Fruit fly (Drosophila melanogaster) whole organism, larva: ENCODE results near the gene CG44837.

Experiments used
- noc ChIP-seq: fragments of 200-800 bp; sonication (Bioruptor generic); optimal IDR thresholded peaks from 3 replicates; lab custom pipeline; 2019; ENCODE audit warnings: missing biosample characterization, mild to moderate bottlenecking, missing genetic modification characterization, moderate library complexity

The CG44837 gene

DNA sequence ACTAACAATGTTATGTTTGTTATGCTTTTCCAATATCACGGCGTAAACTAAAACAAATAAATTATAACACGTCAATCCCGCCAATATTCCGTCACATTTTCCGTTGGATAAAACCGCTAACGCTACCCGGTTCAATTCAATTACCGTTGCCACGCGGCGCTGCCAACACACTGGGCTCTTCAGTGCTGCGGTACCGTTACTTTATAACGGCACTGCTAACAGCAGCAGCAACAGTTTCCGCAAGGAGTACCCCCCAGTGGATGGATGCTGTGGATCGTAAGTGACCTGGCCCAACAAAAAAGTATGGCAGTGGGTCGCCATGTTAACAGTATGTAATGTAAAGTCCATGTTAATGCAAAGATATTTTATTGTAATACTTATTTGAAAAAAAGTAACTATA is at the start of gene CG44837:
CG44837 (minus strand) TSS at position 157 of the 400 bp plus-strand sequence.
- no peak for TF ChIP-seq noc

DNA sequence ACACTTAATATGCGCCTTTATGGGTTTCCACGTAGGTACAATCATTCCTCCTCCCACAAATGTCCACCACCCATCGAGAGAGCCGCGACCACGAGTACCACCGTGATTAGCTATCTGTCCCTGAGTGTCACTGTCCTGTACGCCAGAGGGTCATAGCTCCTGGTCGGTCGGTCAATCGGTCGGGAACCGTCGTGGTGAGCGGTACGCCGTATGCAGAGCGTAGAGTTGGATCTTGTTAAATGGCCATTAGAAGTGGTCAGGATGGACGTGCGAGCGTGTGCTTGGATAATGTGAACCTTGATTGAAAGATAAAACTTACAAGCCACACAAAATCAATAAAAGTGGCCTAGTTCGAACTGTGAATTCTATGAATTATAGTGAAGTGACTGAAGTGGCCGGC is 45.9 kb upstream of the CG44837 start, which contains the start of gene CG6938:
CG6938 (plus strand) TSS at position 301 of the 400 bp plus-strand sequence.
- TF ChIP-seq noc = no peak

DNA sequence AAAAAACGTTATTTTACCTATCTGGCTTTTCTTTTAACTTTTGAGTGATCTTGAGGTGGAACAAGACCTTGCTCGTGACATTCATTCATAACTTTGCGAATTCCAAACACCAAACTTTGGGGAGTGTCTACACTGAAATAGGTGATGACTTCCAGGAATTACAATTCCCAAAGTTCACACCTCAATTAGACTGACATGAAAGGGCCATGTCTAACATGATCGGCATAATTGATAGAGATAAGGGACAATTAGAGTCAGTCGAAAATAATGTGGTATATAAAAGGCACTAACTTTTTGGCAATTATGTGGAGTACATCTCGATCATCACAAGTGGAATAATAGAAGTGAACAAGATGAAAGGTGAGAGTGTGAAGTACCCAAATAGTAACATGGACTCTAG is 37.1 kb upstream of the CG44837 start, which contains the start of gene CG43896:
CG43896 (plus strand) TSS at position 301 of the 400 bp plus-strand sequence.
- TF ChIP-seq noc = no peak

DNA sequence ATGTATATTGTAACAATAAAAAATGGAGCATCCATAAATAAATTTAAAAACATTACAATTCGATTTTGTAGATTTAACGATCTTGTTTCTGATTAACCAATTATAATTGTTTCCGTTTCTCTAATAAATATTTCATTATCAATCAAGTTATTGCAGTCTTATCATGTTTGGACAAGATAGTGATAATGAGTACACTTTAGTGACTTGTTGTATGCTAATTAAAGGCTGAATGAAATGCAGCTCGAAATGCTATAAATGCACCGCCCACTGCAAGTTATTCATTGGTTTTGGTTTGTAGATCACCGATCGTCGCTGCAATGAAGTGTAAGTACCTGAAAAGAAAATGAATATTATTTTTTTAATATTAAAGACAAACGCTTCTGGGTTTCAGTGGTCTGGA is 35.9 kb upstream of the CG44837 start, which contains the start of gene CG14125:
CG14125 (plus strand) TSS at position 301 of the 400 bp plus-strand sequence.
- no peak for TF ChIP-seq noc

DNA sequence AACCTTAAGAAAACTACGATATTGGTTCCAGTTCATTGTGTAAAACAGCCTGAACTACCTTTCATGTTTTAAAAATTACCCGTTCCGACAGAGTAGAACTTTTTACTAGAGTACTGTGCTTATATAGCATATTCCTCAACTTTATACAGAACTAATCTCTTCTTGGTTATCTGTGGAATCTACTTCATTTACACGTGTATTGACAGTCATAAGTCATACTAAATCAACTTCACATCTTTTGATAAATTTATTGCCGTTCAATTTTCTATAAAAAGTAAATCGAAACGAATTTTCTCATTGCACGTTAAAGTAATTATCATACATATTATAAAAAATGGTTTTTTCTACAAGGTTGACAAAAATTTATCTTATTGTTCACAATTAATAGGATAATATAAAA is 35.0 kb upstream of the CG44837 start, which contains the start of gene CG42397:
CG42397 (minus strand) TSS at position 101 of the 400 bp plus-strand sequence.
- no peak for TF ChIP-seq noc

DNA sequence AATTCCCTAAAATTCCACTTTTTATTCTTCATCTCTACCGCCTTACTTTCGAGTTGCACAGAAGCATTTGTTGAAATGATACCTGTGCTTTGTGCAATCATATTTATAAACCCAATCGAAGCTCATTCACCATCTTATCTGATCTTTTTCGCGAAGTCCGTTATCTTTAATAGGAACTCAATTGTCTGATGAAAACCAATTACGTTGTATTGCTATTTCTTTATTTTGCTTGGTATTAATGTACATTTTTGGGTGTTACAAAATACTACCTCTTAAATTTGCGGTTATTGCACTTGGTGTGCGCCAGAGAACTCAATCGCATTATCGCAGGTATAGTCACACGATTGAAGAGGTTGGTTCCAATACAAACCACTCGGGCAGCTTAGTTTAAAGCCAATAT is 34.2 kb upstream of the CG44837 start, which contains the start of gene Muc68E:
Muc68E (minus strand) TSS at position 101 of the 400 bp plus-strand sequence.
- TF ChIP-seq noc = no peak

DNA sequence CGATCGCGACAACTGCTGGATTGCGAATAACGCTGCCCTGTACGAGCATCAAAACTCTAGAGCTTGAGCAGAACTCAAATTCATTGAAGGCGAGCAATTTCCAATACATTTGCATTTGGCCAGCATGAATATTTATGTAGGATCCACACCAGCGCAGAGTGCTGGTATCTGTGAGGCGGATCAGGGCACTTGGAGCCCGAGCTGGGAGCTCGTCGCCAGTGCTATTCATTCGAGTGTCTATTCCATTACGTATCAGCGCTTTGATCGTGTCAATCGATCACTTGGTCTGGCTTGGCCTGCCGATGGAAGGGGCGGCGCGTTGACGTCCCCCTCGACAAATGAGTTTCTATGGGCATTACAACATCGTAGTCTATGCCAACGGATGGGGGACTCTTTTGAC is 27.4 kb upstream of the CG44837 start, which contains the start of gene prc:
prc (minus strand) TSS at position 28 of the 400 bp plus-strand sequence.
- no peak for TF ChIP-seq noc

DNA sequence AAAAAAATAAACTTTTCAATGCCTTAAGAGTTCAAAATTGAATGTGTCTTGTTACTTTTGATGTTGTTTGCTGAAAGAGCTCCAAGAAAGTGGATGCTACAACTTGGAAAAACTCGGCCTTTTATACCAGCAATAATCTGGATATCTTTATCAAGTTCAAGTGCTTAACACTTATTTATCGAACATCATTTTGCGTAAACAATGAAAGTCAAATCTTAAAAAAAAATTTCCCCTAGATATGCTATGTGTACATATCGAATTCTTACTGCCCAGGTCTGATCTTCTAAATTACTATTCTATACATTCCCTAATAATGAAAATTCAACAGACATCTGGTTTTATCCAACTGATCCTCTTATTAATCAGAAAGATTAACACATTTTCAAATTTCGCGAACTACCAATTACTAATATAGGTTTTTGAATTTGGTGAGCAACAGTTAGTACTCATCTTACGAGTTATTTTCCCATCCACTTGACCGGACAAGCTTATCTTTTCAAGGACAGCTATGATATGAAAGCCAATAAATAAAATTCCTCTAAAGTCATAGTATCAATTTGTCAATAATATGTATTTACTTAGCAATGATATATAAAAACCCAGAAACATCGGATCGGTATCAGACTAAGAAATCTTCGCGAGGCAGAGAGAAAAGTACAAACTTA is 19.1 kb upstream of the CG44837 start, which contains the start of the genes CG11570 and CG43294:
CG11570 (minus strand) TSS at position 101 of the 665 bp plus-strand sequence.
CG43294 (plus strand) TSS at position 615 of the 665 bp plus-strand sequence.
- TF ChIP-seq noc = no peak

DNA sequence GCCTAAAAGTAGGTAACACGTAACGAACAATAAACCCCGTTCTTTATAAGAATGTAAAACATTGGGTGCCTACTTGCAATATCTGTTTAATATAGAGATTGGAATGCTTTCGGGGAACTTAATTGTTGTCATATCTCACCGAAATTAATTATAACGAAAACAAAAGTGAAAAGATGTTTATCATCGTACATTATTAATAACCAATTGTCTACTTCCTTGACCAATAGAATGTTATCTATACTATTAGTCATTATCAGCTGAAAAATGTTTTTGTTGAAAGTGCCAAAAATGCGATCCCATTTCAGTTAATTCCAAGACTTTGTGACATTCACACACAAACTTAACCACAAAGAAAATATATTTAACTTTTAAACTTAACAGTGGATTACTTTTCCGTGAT is 15.1 kb upstream of the CG44837 start, which contains the start of gene CG7248:
CG7248 (plus strand) TSS at position 301 of the 400 bp plus-strand sequence.
- TF ChIP-seq noc = no peak

DNA sequence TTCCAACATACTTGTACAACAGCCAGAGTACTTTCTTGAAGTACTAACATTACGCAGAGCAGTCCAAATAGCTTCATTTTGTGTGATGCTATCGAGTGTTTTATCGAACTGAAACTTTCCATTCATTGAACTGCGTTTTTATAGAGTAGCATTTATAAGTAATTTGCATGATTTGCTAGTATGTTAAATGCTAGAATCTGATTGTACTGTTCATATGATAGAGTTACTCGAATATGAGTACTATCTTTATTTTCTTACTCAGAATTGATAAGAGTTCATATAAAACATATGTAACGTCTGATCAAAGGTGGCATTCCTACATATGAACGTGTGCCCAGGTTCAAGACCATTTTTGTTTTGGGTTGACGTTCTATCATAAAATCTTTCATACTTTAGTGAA is 14.5 kb upstream of the CG44837 start, which contains the start of gene obst-G:
obst-G (minus strand) TSS at position 101 of the 400 bp plus-strand sequence.
- TF ChIP-seq noc = no peak

DNA sequence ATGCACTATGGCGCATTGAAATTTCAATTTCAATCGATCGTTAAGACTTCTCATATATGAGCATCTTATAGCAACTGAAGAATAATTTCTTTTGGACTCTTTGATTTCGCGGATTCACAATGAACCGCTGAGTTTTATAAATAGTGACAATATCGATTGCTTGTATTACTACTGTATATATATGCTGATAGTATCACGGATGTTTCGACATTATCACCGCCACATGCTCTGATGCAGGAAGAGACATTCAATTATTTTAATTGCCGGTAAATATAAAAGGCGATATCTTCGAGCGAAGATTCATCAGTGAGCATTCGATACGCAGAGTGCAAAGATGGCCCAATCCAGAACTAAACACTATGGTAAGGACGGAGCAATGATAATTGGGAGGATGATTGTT is 10.9 kb upstream of the CG44837 start, which contains the start of gene CG17826:
CG17826 (plus strand) TSS at position 301 of the 400 bp plus-strand sequence.
- no peak for TF ChIP-seq noc

DNA sequence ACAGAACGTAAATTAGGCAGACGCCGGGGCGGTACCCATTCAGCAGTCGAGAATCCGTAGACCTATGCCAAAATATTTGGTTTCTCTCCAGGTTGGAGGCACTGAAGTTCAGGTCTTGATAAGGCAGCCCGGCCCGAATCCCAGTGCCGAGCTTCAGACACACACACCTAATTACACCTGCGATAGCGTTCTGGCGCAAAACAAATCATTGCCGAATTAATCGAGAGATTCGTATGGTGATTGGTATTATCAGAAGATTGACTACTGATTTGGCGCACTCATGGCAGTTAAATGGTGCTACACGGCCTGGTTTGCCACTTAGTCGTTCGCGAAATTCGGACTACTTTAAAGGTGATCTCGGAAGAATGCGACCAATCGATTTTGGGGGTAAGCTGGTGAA is 8.7 kb upstream of the CG44837 start, which contains the start of gene CG7252:
CG7252 (plus strand) TSS at position 319 of the 400 bp plus-strand sequence.
- no peak for TF ChIP-seq noc

DNA sequence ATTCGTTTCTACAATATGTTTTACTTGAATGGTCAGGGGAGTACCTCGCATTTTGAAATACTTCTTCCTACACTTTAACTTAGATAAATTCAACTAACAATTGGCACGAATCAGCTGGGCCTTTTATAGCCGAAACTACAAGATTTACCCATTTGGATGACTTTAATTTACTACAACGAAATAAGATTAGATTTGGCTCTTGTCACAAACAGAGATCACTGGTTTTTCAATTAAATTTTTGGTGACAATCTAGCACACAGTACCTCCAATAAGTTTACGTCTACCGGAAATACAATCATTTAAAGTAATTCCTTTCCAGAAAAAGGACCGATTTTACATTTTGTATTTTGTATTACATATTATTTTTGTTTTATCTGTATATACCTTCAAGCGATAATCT is 6.1 kb upstream of the CG44837 start, which contains the start of gene CG5883:
CG5883 (minus strand) TSS at position 101 of the 400 bp plus-strand sequence.
- no peak for TF ChIP-seq noc

DNA sequence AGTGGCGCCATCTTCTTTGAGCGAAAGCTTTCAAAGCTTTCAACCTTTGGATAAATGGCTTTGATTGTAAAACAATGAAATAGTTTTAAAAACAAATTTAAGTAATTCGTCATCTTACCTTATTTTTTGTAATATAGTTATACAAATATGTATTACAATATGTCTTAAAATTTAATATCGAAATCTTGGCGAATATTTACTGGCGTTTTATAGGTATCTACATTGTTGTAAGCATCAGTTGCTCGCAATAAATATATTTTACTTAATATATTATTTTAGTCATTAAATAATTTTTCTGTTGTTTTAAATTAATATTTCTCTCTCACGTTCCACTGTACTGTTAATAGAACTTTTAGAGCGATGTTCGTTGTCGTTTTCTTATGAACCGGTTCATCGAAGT is 2.9 kb upstream of the CG44837 start, which contains the start of gene Rpt4R:
Rpt4R (plus strand) TSS at position 301 of the 400 bp plus-strand sequence.
- TF ChIP-seq noc = no peak

DNA sequence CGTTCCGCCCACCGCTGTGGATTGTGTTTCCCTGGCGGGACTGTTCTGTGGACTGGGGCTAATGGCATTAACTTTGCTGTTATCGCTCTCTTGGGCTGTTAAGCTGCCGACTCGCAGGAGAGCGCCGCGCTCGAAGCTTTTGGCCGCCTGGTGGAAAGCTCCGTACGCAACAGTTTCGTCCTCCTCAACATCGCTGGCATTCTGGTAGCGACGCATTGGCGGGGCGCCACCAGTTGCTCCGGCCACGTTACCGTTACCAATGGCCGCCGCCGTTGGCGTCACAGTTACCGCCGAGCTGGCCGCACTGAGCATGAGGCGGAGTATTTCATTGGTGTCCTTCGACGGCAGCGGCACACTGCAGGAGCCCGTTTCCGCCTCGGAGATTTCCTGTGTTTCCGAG is 1.4 kb downstream of the CG44837 start:
- no peak for TF ChIP-seq noc

DNA sequence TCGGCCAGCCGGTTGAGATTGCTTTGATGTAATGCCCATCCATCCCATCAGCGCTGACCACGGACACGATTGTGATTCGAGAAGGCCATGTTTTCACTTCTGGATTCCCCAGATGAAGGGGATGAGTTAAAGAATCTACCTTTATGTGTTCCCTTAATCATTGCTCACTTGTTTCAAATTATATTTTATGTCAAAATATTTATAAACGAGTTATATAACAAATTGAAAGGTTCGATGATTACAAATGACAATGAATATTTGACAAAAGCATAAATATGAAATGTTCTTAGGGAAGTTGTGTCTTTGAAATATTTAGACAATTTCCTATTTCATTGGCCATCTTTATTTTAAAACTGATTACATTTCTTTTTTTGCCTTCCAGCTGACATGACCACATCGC is 7.1 kb downstream of the CG44837 start:
- no peak for TF ChIP-seq noc

DNA sequence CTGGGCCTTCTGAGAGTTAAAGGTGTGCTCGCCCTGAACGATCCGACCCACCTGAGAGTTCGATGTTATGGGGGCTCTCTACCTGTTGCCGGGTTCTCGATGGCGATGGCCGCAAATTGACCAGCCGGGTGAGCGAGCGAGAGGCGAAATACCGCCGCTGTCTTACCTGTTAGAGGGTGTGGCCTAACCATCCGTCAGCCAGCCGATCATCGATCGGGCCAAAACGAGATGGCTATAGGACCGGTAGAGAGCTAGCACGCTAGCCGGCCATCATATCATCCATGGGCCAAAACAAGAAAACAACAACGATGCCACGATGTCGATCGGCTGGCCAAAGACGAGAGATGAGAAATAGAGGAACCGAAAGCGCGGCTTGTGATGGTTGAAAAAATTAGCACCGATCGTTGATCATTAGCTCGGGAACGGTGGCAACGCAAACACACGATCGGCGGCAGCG is 11.4 kb downstream of the CG44837 start, which contains the start of gene byn:
byn (plus strand) TSS at position 407 of the 457 bp plus-strand sequence.
- TF ChIP-seq noc = no peak
